Worm (Caenorhabditis elegans) whole organism, mixed stage, embryonic: ENCODE data around the gene poml-4.

Experiments
- elt-3 ChIP-seq: fragments of 150-350 bp; optimal IDR thresholded peaks from 2 replicates; lab custom pipeline; 2014; ENCODE audit warnings: missing biosample characterization, missing genetic modification characterization
- flh-1 ChIP-seq: fragments of 200-800 bp; sonication (Bioruptor generic); optimal IDR thresholded peaks from 2 replicates; lab custom pipeline; 2018; ENCODE audit warnings: mild to moderate bottlenecking, missing genetic modification characterization, moderate library complexity, missing compliant biosample characterization
- pha-4 ChIP-seq: fragments of 150-350 bp; optimal IDR thresholded peaks from 2 replicates; lab custom pipeline; 2018; ENCODE audit warnings: missing biosample characterization, missing genetic modification reagents, missing genetic modification characterization

DNA sequence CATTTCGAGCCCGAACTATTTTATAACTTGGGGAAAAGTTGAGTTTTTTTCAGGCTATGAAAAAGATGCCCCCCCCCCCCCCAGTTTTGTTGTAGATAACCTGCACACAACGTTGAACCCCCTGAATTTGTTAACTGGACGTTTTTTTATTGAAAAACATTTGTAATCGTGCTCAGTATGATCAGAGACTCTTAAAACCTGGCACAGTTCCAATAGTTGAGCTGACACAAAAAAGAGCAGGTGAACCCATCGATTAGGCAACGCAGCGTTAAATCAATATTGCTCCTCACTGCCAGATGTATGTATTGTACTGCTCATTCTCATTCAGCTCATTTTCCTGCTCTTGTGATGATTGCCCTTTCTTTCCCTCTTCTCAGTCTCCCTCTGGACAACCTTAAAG is 4.9 kb downstream of the poml-4 start, which contains the start of gene K05F6.12:
- TF ChIP-seq pha-4 (no peak), elt-3 (tag; lab: Kevin White, UChicago) (no peak), flh-1 (no peak)
